Worm (Caenorhabditis elegans) whole organism, L1 larva: ENCODE results near the gene twk-18.
A peak's percentile ranks its signal among the peaks of the same experiment; 100 is the strongest.

ENCODE experiments used
- C34B4.2 ChIP-seq: sonication (generic microtip); optimal IDR thresholded peaks from 2 replicates; lab custom pipeline; 2017; ENCODE audit warnings: mild to moderate bottlenecking, missing genetic modification characterization, missing compliant biosample characterization
- aly-2 ChIP-seq: fragments of 150-350 bp; optimal IDR thresholded peaks from 2 replicates; lab custom pipeline; 2014; ENCODE audit warnings: missing biosample characterization, missing genetic modification characterization
- ceh-82 ChIP-seq, 3 experiments: fragments of 150-350 bp in 1 of 3; sonication (generic microtip) in 2 of 3; optimal IDR thresholded peaks; 2 replicates each; lab custom pipeline; 2014 to 2017; ENCODE audit warnings: missing biosample characterization in 3 of 3, missing genetic modification characterization in 3 of 3
- ceh-88 ChIP-seq: fragments of 200-800 bp; sonication (Bioruptor generic); IDR thresholded peaks from 2 replicates; pipeline ENCODE4 v1.3.6; 2022; ENCODE audit warnings: missing genetic modification characterization, missing compliant biosample characterization
- ceh-90 ChIP-seq: sonication (generic microtip); optimal IDR thresholded peaks from 2 replicates; lab custom pipeline; 2016; ENCODE audit warnings: missing genetic modification characterization, missing compliant biosample characterization
- dpl-1 ChIP-seq, 3 experiments: fragments of 150-350 bp in 2 of 3; sonication (generic microtip) in 1 of 3; optimal IDR thresholded peaks; 2 replicates each; lab custom pipeline; 2014 to 2017; ENCODE audit warnings: missing biosample characterization in 3 of 3, missing genetic modification characterization in 3 of 3, missing genetic modification reagents in 3 of 3
- dsc-1 ChIP-seq: sonication (generic microtip); optimal IDR thresholded peaks from 2 replicates; lab custom pipeline; 2016; ENCODE audit warnings: mild to moderate bottlenecking, missing genetic modification characterization, missing compliant biosample characterization
- efl-1 ChIP-seq, 4 experiments: fragments of 150-350 bp; optimal IDR thresholded peaks in 3 of 4; peaks in 1 of 4; 1 replicate in 1 of 4; 2 replicates in 3 of 4; lab custom pipeline; 2014; ENCODE audit warnings: missing biosample characterization in 2 of 4, missing genetic modification characterization in 2 of 4, missing genetic modification reagents in 2 of 4
- elt-2 ChIP-seq: sonication (generic microtip); optimal IDR thresholded peaks from 2 replicates; lab custom pipeline; 2016; ENCODE audit warnings: missing genetic modification characterization, mild to moderate bottlenecking, inconsistent platforms, missing compliant biosample characterization, missing genetic modification reagents
- ets-5 ChIP-seq: fragments of 200-800 bp; sonication (Bioruptor generic); IDR thresholded peaks from 2 replicates; pipeline ENCODE4 v1.3.6; 2022; ENCODE audit warnings: missing genetic modification characterization, missing compliant biosample characterization
- fkh-8 ChIP-seq: sonication (generic microtip); optimal IDR thresholded peaks from 2 replicates; lab custom pipeline; 2016; ENCODE audit warnings: mild to moderate bottlenecking, missing genetic modification characterization, missing compliant biosample characterization
- fos-1 ChIP-seq: fragments of 150-350 bp; optimal IDR thresholded peaks from 2 replicates; lab custom pipeline; 2014; ENCODE audit warnings: missing biosample characterization, missing genetic modification characterization
- hlh-17 ChIP-seq: fragments of 200-800 bp; sonication (Bioruptor generic); optimal IDR thresholded peaks from 2 replicates; lab custom pipeline; 2018; ENCODE audit warnings: missing genetic modification characterization, mild to moderate bottlenecking, missing compliant biosample characterization, moderate library complexity, borderline replicate concordance
- hlh-4 ChIP-seq: sonication (generic microtip); optimal IDR thresholded peaks from 2 replicates; lab custom pipeline; 2016; ENCODE audit warnings: mild to moderate bottlenecking, missing genetic modification characterization, missing compliant biosample characterization
- irx-1 ChIP-seq: sonication (generic microtip); optimal IDR thresholded peaks from 2 replicates; lab custom pipeline; 2016; ENCODE audit warnings: missing genetic modification characterization, missing compliant biosample characterization
- jun-1 ChIP-seq: fragments of 150-350 bp; optimal IDR thresholded peaks from 2 replicates; lab custom pipeline; 2014; ENCODE audit warnings: missing biosample characterization, missing genetic modification reagents, missing genetic modification characterization
- lin-14 ChIP-seq: fragments of 200-800 bp; sonication (Bioruptor generic); optimal IDR thresholded peaks from 2 replicates; lab custom pipeline; 2018; ENCODE audit warnings: mild to moderate bottlenecking, missing genetic modification characterization, moderate library complexity, missing compliant biosample characterization
- lin-15B ChIP-seq: fragments of 150-350 bp; sonication (generic microtip); optimal IDR thresholded peaks from 3 replicates; lab custom pipeline; 2014; ENCODE audit warnings: missing biosample characterization, missing genetic modification characterization
- lin-35 ChIP-seq, 2 experiments: fragments of 150-350 bp; optimal IDR thresholded peaks; 2 replicates each; lab custom pipeline; 2014; ENCODE audit warnings: missing biosample characterization in 2 of 2, missing genetic modification characterization in 2 of 2, missing genetic modification reagents in 2 of 2
- lir-3 ChIP-seq: sonication (generic microtip); optimal IDR thresholded peaks from 2 replicates; lab custom pipeline; 2016; ENCODE audit warnings: mild to moderate bottlenecking, missing genetic modification characterization, moderate library complexity, missing compliant biosample characterization; ENCODE audit not compliant: poor library complexity
- lsy-2 ChIP-seq, 2 experiments: fragments of 150-350 bp; optimal IDR thresholded peaks; 2 replicates each; lab custom pipeline; 2014; ENCODE audit warnings: missing biosample characterization in 2 of 2, missing genetic modification characterization in 2 of 2
- mab-9 ChIP-seq: fragments of 200-800 bp; sonication (Bioruptor generic); IDR thresholded peaks from 2 replicates; pipeline ENCODE4 v1.3.6; 2022; ENCODE audit warnings: missing genetic modification reagents, missing genetic modification characterization, missing compliant biosample characterization
- mdl-1 ChIP-seq, 2 experiments: fragments of 150-350 bp; optimal IDR thresholded peaks; 2 replicates each; lab custom pipeline; 2014 to 2017; ENCODE audit warnings: missing biosample characterization in 2 of 2, missing genetic modification characterization in 2 of 2, inconsistent platforms in 1 of 2
- mep-1 ChIP-seq: fragments of 150-350 bp; optimal IDR thresholded peaks from 2 replicates; lab custom pipeline; 2014; ENCODE audit warnings: missing biosample characterization, missing genetic modification characterization
- nhr-19 ChIP-seq: fragments of 200-800 bp; sonication (Bioruptor generic); conservative IDR thresholded peaks from 2 replicates; pipeline ENCODE4 v1.3.6; 2022; ENCODE audit warnings: missing genetic modification characterization, missing compliant biosample characterization
- nhr-20 ChIP-seq: sonication (generic microtip); optimal IDR thresholded peaks from 2 replicates; lab custom pipeline; 2016; ENCODE audit warnings: mild to moderate bottlenecking, missing genetic modification characterization, missing compliant biosample characterization
- nhr-237 ChIP-seq: fragments of 150-350 bp; optimal IDR thresholded peaks from 2 replicates; lab custom pipeline; 2014; ENCODE audit warnings: missing biosample characterization, missing genetic modification characterization
- nhr-47 ChIP-seq: sonication (generic microtip); optimal IDR thresholded peaks from 2 replicates; lab custom pipeline; 2016; ENCODE audit warnings: mild to moderate bottlenecking, missing genetic modification characterization, moderate library complexity, missing compliant biosample characterization
- nhr-71 ChIP-seq: sonication (generic microtip); optimal IDR thresholded peaks from 2 replicates; lab custom pipeline; 2016; ENCODE audit warnings: mild to moderate bottlenecking, missing genetic modification characterization, moderate library complexity, missing compliant biosample characterization
- nhr-77 ChIP-seq: fragments of 150-350 bp; optimal IDR thresholded peaks from 2 replicates; lab custom pipeline; 2014; ENCODE audit warnings: missing biosample characterization, missing genetic modification characterization
- nhr-85 ChIP-seq: sonication (generic microtip); peaks from one replicate; lab custom pipeline; 2016; ENCODE audit warnings: missing genetic modification characterization, inconsistent platforms, missing compliant biosample characterization
- nhr-90 ChIP-seq: sonication (generic microtip); optimal IDR thresholded peaks from 2 replicates; lab custom pipeline; 2016; ENCODE audit warnings: mild to moderate bottlenecking, missing genetic modification characterization, missing compliant biosample characterization; ENCODE audit not compliant: poor library complexity
- pag-3 ChIP-seq: sonication (generic microtip); optimal IDR thresholded peaks from 2 replicates; lab custom pipeline; 2017; ENCODE audit warnings: missing genetic modification characterization, mild to moderate bottlenecking, missing compliant biosample characterization, antibody characterized with exemption, borderline replicate concordance; ENCODE audit not compliant: insufficient read depth
- rnt-1 ChIP-seq: sonication (generic microtip); optimal IDR thresholded peaks from 2 replicates; lab custom pipeline; 2016; ENCODE audit warnings: mild to moderate bottlenecking, missing genetic modification characterization, moderate library complexity, missing compliant biosample characterization
- skn-1 ChIP-seq: fragments of 150-350 bp; optimal IDR thresholded peaks from 2 replicates; lab custom pipeline; 2014; ENCODE audit warnings: missing biosample characterization, missing genetic modification characterization
- snu-23 ChIP-seq: sonication (generic microtip); optimal IDR thresholded peaks from 2 replicates; lab custom pipeline; 2016; ENCODE audit warnings: missing genetic modification characterization, missing compliant biosample characterization
- sox-4 ChIP-seq: sonication (generic microtip); optimal IDR thresholded peaks from 2 replicates; lab custom pipeline; 2016; ENCODE audit warnings: missing genetic modification characterization, missing compliant biosample characterization
- sptf-1 ChIP-seq: fragments of 150-350 bp; optimal IDR thresholded peaks from 2 replicates; lab custom pipeline; 2014; ENCODE audit warnings: missing biosample characterization, missing genetic modification characterization
- sup-37 ChIP-seq: fragments of 200-800 bp; sonication (Bioruptor generic); optimal IDR thresholded peaks from 2 replicates; lab custom pipeline; 2018; ENCODE audit warnings: mild to moderate bottlenecking, missing genetic modification characterization, missing compliant biosample characterization
- swsn-7 ChIP-seq: sonication (generic microtip); optimal IDR thresholded peaks from 2 replicates; lab custom pipeline; 2016; ENCODE audit warnings: missing genetic modification characterization, missing compliant biosample characterization
- tbx-2 ChIP-seq: sonication (generic microtip); optimal IDR thresholded peaks from 2 replicates; lab custom pipeline; 2016; ENCODE audit warnings: missing genetic modification characterization, missing compliant biosample characterization
- unc-130 ChIP-seq: fragments of 150-350 bp; optimal IDR thresholded peaks from 2 replicates; lab custom pipeline; 2017; ENCODE audit warnings: missing biosample characterization, missing genetic modification characterization, inconsistent platforms
- xbp-1 ChIP-seq: sonication (generic microtip); optimal IDR thresholded peaks from 2 replicates; lab custom pipeline; 2016; ENCODE audit warnings: missing genetic modification characterization, missing compliant biosample characterization
- zag-1 ChIP-seq: fragments of 150-350 bp; optimal IDR thresholded peaks from 2 replicates; lab custom pipeline; 2014; ENCODE audit warnings: missing biosample characterization, missing genetic modification characterization
- zip-4 ChIP-seq: fragments of 200-800 bp; sonication (Bioruptor generic); optimal IDR thresholded peaks from 2 replicates; lab custom pipeline; 2018; ENCODE audit warnings: mild to moderate bottlenecking, missing genetic modification characterization, moderate library complexity, missing compliant biosample characterization
- ztf-11 ChIP-seq, 2 experiments: sonication (generic microtip); optimal IDR thresholded peaks; 2 replicates each; lab custom pipeline; 2016 to 2017; ENCODE audit warnings: missing genetic modification characterization in 2 of 2, missing biosample characterization in 1 of 2, missing compliant biosample characterization in 1 of 2

Gene twk-18

ce11 chrX:8971461-8971860, 16.5 kb upstream of the twk-18 start:
- peak; percentile 77 for TF ChIP-seq nhr-85 (tag; lab: Kevin White, UChicago)
- TF ChIP-seq lin-15B: no peak
- peak; percentile 30 for TF ChIP-seq tbx-2 (tag; lab: Kevin White, UChicago)
- TF ChIP-seq xbp-1 (tag; lab: Kevin White, UChicago): peak; percentile 45
- peak in 1 of 3 experiments; percentile 2 for TF ChIP-seq ceh-82 (tag; optimal IDR thresholded peaks at IDR 0.05; lab: Kevin White, UChicago)
- peak; percentile 27 for TF ChIP-seq lin-14 (GFP tag; lab: Kevin White, UChicago)
- TF ChIP-seq efl-1 (optimal IDR thresholded peaks at IDR 0.05; lab: Kevin White, UChicago): peak in 1 of 2 experiments; percentile 3
- peak in 1 of 2 experiments; percentile 66 for TF ChIP-seq efl-1 (GFP tag; optimal IDR thresholded peaks at IDR 0.05 in 1 of 2; lab: Kevin White, UChicago)
- TF ChIP-seq nhr-47 (tag; lab: Kevin White, UChicago): peak; percentile 66
- TF ChIP-seq hlh-4 (tag; lab: Kevin White, UChicago): no peak
- TF ChIP-seq elt-2: peak; percentile 15
- TF ChIP-seq lin-35 (GFP tag; optimal IDR thresholded peaks at IDR 0.05; lab: Kevin White, UChicago): peak in 1 of 2 experiments; percentile 11
- TF ChIP-seq fos-1 (tag; lab: Kevin White, UChicago): no peak
- TF ChIP-seq sup-37: no peak
- no peak for TF ChIP-seq sox-4 (tag; lab: Kevin White, UChicago)
- peak; percentile 49 for TF ChIP-seq swsn-7
- TF ChIP-seq mab-9 (GFP tag; lab: Robert Waterston, UW): no peak
- peak; percentile 47 for TF ChIP-seq mep-1 (tag; lab: Kevin White, UChicago)
- peak; percentile 39; the same call in 1 of the 2 replicates for TF ChIP-seq nhr-19 (GFP tag; lab: Robert Waterston, UW)
- peak; percentile 59 for TF ChIP-seq unc-130 (tag; lab: Kevin White, UChicago)
- peak in 1 of 2 experiments; percentile 31 for TF ChIP-seq mdl-1 (tag; optimal IDR thresholded peaks at IDR 0.05; lab: Kevin White, UChicago)
- TF ChIP-seq dsc-1 (tag; lab: Kevin White, UChicago): peak; percentile 47
- TF ChIP-seq nhr-20: peak; percentile 63
- TF ChIP-seq lir-3 (tag; lab: Kevin White, UChicago): peak; percentile 20
- no peak for TF ChIP-seq pag-3
- TF ChIP-seq nhr-71 (tag; lab: Kevin White, UChicago): peak; percentile 53
- TF ChIP-seq ceh-90 (tag; lab: Kevin White, UChicago): no peak
- no peak for TF ChIP-seq fkh-8
- TF ChIP-seq irx-1: peak; percentile 9
- peak; percentile 72 for TF ChIP-seq snu-23
- TF ChIP-seq dpl-1 (GFP tag; optimal IDR thresholded peaks at IDR 0.05; lab: Kevin White, UChicago): no peak
- TF ChIP-seq ets-5 (GFP tag; lab: Robert Waterston, UW): no peak
- TF ChIP-seq zip-4 (GFP tag; lab: Kevin White, UChicago): peak; percentile 9
- peak in 1 of 2 experiments; percentile 28 for TF ChIP-seq lsy-2 (tag; optimal IDR thresholded peaks at IDR 0.05; lab: Kevin White, UChicago)
- no peak for TF ChIP-seq jun-1
- TF ChIP-seq skn-1 (tag; lab: Kevin White, UChicago): peak; percentile 15
- peak; percentile 66 for TF ChIP-seq nhr-90
- no peak for TF ChIP-seq nhr-77

- TF ChIP-seq lin-14 (GFP tag; lab: Kevin White, UChicago) (peak; percentile 14), zip-4 (GFP tag; lab: Kevin White, UChicago) (no peak)
Observed at ce11 chrX:8980676-8981075, 7.3 kb upstream of the twk-18 start, which contains the start of gene nmur-1. TSS of gene nmur-1 (plus strand) at chrX:8980976.

DNA sequence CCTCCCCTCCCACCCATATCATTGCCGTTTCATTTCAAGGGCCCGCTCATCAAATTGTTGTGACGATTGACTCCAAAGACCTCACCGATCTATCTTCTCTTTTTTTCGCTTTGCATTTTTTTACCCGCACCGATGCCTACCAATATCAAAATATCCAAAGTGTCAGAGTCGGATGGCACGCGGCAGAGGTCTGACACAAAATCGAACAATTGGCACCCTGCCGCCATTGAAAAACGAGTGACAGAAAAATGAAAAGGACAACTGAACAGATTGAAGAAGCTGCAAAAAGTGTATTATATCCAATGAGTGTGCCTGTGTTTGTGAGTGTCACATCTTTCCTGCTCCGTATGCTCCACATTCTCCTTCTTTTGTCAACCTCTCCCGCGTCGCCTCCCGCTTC, 1.5 kb upstream of the twk-18 start:
- no peak for TF ChIP-seq nhr-237 (tag; lab: Kevin White, UChicago)
- peak; percentile 62 for TF ChIP-seq nhr-71 (tag; lab: Kevin White, UChicago)
- TF ChIP-seq xbp-1 (tag; lab: Kevin White, UChicago): no peak
- TF ChIP-seq mdl-1 (tag; optimal IDR thresholded peaks at IDR 0.05; lab: Kevin White, UChicago): peak in 1 of 2 experiments; percentile 49
- TF ChIP-seq lin-35 (GFP tag; optimal IDR thresholded peaks at IDR 0.05; lab: Kevin White, UChicago): no peak
- no peak for TF ChIP-seq zag-1 (tag; lab: Kevin White, UChicago)
- TF ChIP-seq ceh-88: no peak
- TF ChIP-seq rnt-1: peak; percentile 51
- TF ChIP-seq sptf-1: no peak
- TF ChIP-seq snu-23: peak; percentile 56
- TF ChIP-seq nhr-20: peak; percentile 54
- TF ChIP-seq C34B4.2 (tag; lab: Kevin White, UChicago): no peak
- TF ChIP-seq lsy-2 (tag; optimal IDR thresholded peaks at IDR 0.05; lab: Kevin White, UChicago): peak in 1 of 2 experiments; percentile 31
- TF ChIP-seq sox-4 (tag; lab: Kevin White, UChicago): no peak
- no peak for TF ChIP-seq ztf-11 (tag; optimal IDR thresholded peaks at IDR 0.05; lab: Kevin White, UChicago)
- no peak for TF ChIP-seq sup-37
- TF ChIP-seq hlh-17: no peak
- no peak for TF ChIP-seq skn-1 (tag; lab: Kevin White, UChicago)
- TF ChIP-seq mep-1 (tag; lab: Kevin White, UChicago): no peak
- TF ChIP-seq lin-14 (GFP tag; lab: Kevin White, UChicago): peak; percentile 91
- peak; percentile 40 for TF ChIP-seq nhr-19 (GFP tag; lab: Robert Waterston, UW)
- no peak for TF ChIP-seq aly-2 (tag; lab: Kevin White, UChicago)
- TF ChIP-seq pag-3: peak; percentile 98
